Fruit fly (Drosophila melanogaster): ENCODE results near the gene CG15432.
A peak's percentile ranks its signal among the peaks of the same experiment; 100 is the strongest.

Gene CG15432

dm6 chr2L:4440881-4441737, 1.0 kb upstream of the CG15432 start, which contains the start of gene CG15431 (continued):
- TF ChIP-seq bcd (GFP tag; optimal IDR thresholded peaks at IDR 0.05) = peak; percentile 58
- TF ChIP-seq Doc3 (GFP tag; IDR thresholded peaks at IDR 0.05; ENCODE audit: partially characterized antibody) = no peak
- TF ChIP-seq CG1233 (GFP tag; optimal IDR thresholded peaks at IDR 0.05) = peak; percentile 30
- no peak for TF ChIP-seq psq (GFP tag; optimal IDR thresholded peaks at IDR 0.05)
- TF ChIP-seq Bteb2 (GFP tag; optimal IDR thresholded peaks at IDR 0.05) = peak; percentile 29
- TF ChIP-seq CG14965 (GFP tag; optimal IDR thresholded peaks at IDR 0.05; ENCODE audit: borderline replicate concordance) = no peak
- peak; percentile 57 for TF ChIP-seq Xrp1 (GFP tag; IDR thresholded peaks at IDR 0.05)
- peak; percentile 67; the same call in 1 of the 3 replicates for TF ChIP-seq Mrtf (GFP tag; IDR thresholded peaks at IDR 0.05)
- TF ChIP-seq Ets97D (GFP tag; optimal IDR thresholded peaks at IDR 0.05) = no peak
- TF ChIP-seq CG34422 (GFP tag; IDR thresholded peaks at IDR 0.05) = 0 out of 3 replicates have a peak, but pooled peaks have one; percentile 47
- peak; percentile 66 for TF ChIP-seq unpg (GFP tag; optimal IDR thresholded peaks at IDR 0.05)
- TF ChIP-seq wdn (GFP tag; IDR thresholded peaks at IDR 0.05) = no peak
- no peak for TF ChIP-seq HLHmδ (GFP tag; optimal IDR thresholded peaks at IDR 0.05)
- TF ChIP-seq CG5953 (GFP tag; IDR thresholded peaks at IDR 0.05) = no peak
- TF ChIP-seq Fer3 (tag; optimal IDR thresholded peaks at IDR 0.05) = peak; percentile 59
- TF ChIP-seq CG13123 (GFP tag; optimal IDR thresholded peaks at IDR 0.05) = peak; percentile 5
- TF ChIP-seq CG11085 (GFP tag; IDR thresholded peaks at IDR 0.05) = no peak
- 0 out of 4 replicates have a peak, but pooled peaks have one; percentile 34 for TF ChIP-seq chinmo (GFP tag; IDR thresholded peaks at IDR 0.05; ENCODE audit: partially characterized antibody)
- TF ChIP-seq inv (GFP tag; IDR thresholded peaks at IDR 0.05; ENCODE audit: partially characterized antibody) = no peak
- no peak for TF ChIP-seq ara (GFP tag; IDR thresholded peaks at IDR 0.05)
- TF ChIP-seq GATAe (GFP tag; conservative IDR thresholded peaks at IDR 0.05) = no peak
- TF ChIP-seq sisA (GFP tag; IDR thresholded peaks at IDR 0.05) = peak; percentile 59
- no peak for TF ChIP-seq lbe (GFP tag; optimal IDR thresholded peaks at IDR 0.05)
- TF ChIP-seq CG11093 (GFP tag; IDR thresholded peaks at IDR 0.05) = 0 out of 3 replicates have a peak, but pooled peaks have one; percentile 21
- TF ChIP-seq repo (GFP tag; optimal IDR thresholded peaks at IDR 0.05) = no peak
- no peak; the same call in 2 of the 3 replicates for TF ChIP-seq CG2199 (GFP tag; IDR thresholded peaks at IDR 0.05)
- no peak for TF ChIP-seq CG9797 (GFP tag; optimal IDR thresholded peaks at IDR 0.05)
- TF ChIP-seq slp2 (GFP tag; optimal IDR thresholded peaks at IDR 0.05) = peak; percentile 13
- no peak for TF ChIP-seq BEAF-32 (GFP tag; optimal IDR thresholded peaks at IDR 0.05)
- TF ChIP-seq CG9876 (GFP tag; optimal IDR thresholded peaks at IDR 0.05) = no peak
- no peak for TF ChIP-seq CG17802 (tag; optimal IDR thresholded peaks at IDR 0.05)
- peak; percentile 63 for TF ChIP-seq CG17359 (tag; optimal IDR thresholded peaks at IDR 0.05)
- no peak for TF ChIP-seq Abd-B (GFP tag; optimal IDR thresholded peaks at IDR 0.05)
- TF ChIP-seq CG34224 (GFP tag; IDR thresholded peaks at IDR 0.05; ENCODE audit: partially characterized antibody) = no peak
- TF ChIP-seq Dll (GFP tag; IDR thresholded peaks at IDR 0.05; ENCODE audit: partially characterized antibody) = no peak
- no peak for TF ChIP-seq Sin3A (optimal IDR thresholded peaks at IDR 0.05)
- TF ChIP-seq Adf1 (GFP tag; IDR thresholded peaks at IDR 0.05) = peak; percentile 42; the same call in 1 of the 2 replicates
- no peak for TF ChIP-seq CG17912 (GFP tag; optimal IDR thresholded peaks at IDR 0.05)
- no peak for TF ChIP-seq CG10959 (GFP tag; IDR thresholded peaks at IDR 0.05)
- TF ChIP-seq dan (GFP tag; IDR thresholded peaks at IDR 0.05) = no peak
- no peak for TF ChIP-seq otp (GFP tag; IDR thresholded peaks at IDR 0.05)
- no peak for TF ChIP-seq CG17829 (tag; optimal IDR thresholded peaks at IDR 0.05)
- TF ChIP-seq ci (GFP tag; IDR thresholded peaks at IDR 0.05) = peak; percentile 68; the same call in 1 of the 3 replicates
- TF ChIP-seq CG4617 (GFP tag; optimal IDR thresholded peaks at IDR 0.05; ENCODE audit: borderline replicate concordance) = no peak
- no peak; the same call in 1 of the 3 replicates for TF ChIP-seq zen2 (GFP tag; IDR thresholded peaks at IDR 0.05; ENCODE audit: partially characterized antibody)
- TF ChIP-seq CG13296 (GFP tag; optimal IDR thresholded peaks at IDR 0.05) = peak; percentile 48
- TF ChIP-seq H2.0 (GFP tag; IDR thresholded peaks at IDR 0.05) = peak; percentile 57
- no peak for TF ChIP-seq fd102C (GFP tag; optimal IDR thresholded peaks at IDR 0.05)
